Fruit fly (Drosophila melanogaster) whole organism, adult: Measurements from ENCODE around the gene Cpr65Ec.

Source experiments
- CG11617 ChIP-seq: fragments of 200-800 bp; sonication (Bioruptor generic); optimal IDR thresholded peaks from 2 replicates; lab custom pipeline; 2017; ENCODE audit warnings: mild to moderate bottlenecking, missing biosample characterization, missing genetic modification reagents, missing genetic modification characterization
- CG14711 ChIP-seq: fragments of 200-800 bp; sonication (Bioruptor generic); optimal IDR thresholded peaks from 2 replicates; lab custom pipeline; 2018; ENCODE audit warnings: missing biosample characterization, mild to moderate bottlenecking, missing genetic modification characterization, moderate library complexity
- CG33017 ChIP-seq: fragments of 200-800 bp; sonication (Bioruptor generic); optimal IDR thresholded peaks from 2 replicates; lab custom pipeline; 2018; ENCODE audit warnings: missing biosample characterization, mild to moderate bottlenecking, missing genetic modification characterization, moderate library complexity
- CG5204 ChIP-seq: fragments of 200-800 bp; sonication (Bioruptor generic); optimal IDR thresholded peaks from 2 replicates; lab custom pipeline; 2016; ENCODE audit warnings: missing biosample characterization, missing genetic modification characterization
- CG7101 ChIP-seq: fragments of 200-800 bp; sonication (Bioruptor generic); optimal IDR thresholded peaks from 2 replicates; lab custom pipeline; 2018; ENCODE audit warnings: missing biosample characterization, mild to moderate bottlenecking, missing genetic modification characterization, moderate library complexity
- Clk ChIP-seq: fragments of 200-800 bp; sonication (Bioruptor generic); optimal IDR thresholded peaks from 2 replicates; lab custom pipeline; 2017; ENCODE audit warnings: missing biosample characterization, missing genetic modification characterization
- cic ChIP-seq: fragments of 200-800 bp; sonication (Bioruptor generic); optimal IDR thresholded peaks from 2 replicates; lab custom pipeline; 2017; ENCODE audit warnings: missing biosample characterization, mild to moderate bottlenecking, missing genetic modification characterization, moderate library complexity
- cnc ChIP-seq, 2 experiments: fragments of >200 bp; optimal IDR thresholded peaks; 2 replicates each; lab custom pipeline; 2017
- kay ChIP-seq: fragments of 200-800 bp; sonication (Bioruptor generic); peaks from one replicate; lab custom pipeline; 2016; ENCODE audit warnings: missing biosample characterization, missing genetic modification characterization, borderline replicate concordance
- ovo ChIP-seq: fragments of 200-800 bp; sonication (Bioruptor generic); optimal IDR thresholded peaks from 2 replicates; lab custom pipeline; 2016; ENCODE audit warnings: missing biosample characterization, missing genetic modification characterization

dm6 chr3L:7066014-7066413 lies 27.0 kb upstream of the Cpr65Ec start, which contains the start of gene CG14823:
- no peak for TF ChIP-seq kay (GFP tag; lab: Kevin White, UChicago)
- no peak for TF ChIP-seq CG11617 (GFP tag; lab: Kevin White, UChicago)
- no peak for TF ChIP-seq CG14711 (tag; lab: Kevin White, UChicago)
- no peak for TF ChIP-seq CG7101
- TF ChIP-seq cnc (optimal IDR thresholded peaks at IDR 0.05; lab: Kevin White, UChicago) = no peak
- no peak for TF ChIP-seq CG33017
- no peak for TF ChIP-seq CG5204 (GFP tag; lab: Kevin White, UChicago)
- no peak for TF ChIP-seq cic (GFP tag; lab: Kevin White, UChicago)
- no peak for TF ChIP-seq ovo (GFP tag; lab: Kevin White, UChicago)
- no peak for TF ChIP-seq Clk (GFP tag; lab: Kevin White, UChicago)
